Fruit fly (Drosophila melanogaster) whole organism, embryonic: ENCODE measurements around the gene mib2.

Experiments
- Bdp1 ChIP-seq: fragments of 200-800 bp; sonication (Bioruptor generic); optimal IDR thresholded peaks from 3 replicates; lab custom pipeline; 2016; ENCODE audit warnings: missing biosample characterization, missing genetic modification characterization
- Bgb ChIP-seq: fragments of 200-800 bp; sonication (Bioruptor generic); IDR thresholded peaks from 2 replicates; pipeline ENCODE4 v1.3.6; 2022; ENCODE audit warnings: missing biosample characterization, missing genetic modification characterization; ENCODE audit not compliant: partially characterized antibody
- CG10274 ChIP-seq: fragments of 200-800 bp; sonication (Bioruptor generic); optimal IDR thresholded peaks from 3 replicates; lab custom pipeline; 2017; ENCODE audit warnings: missing biosample characterization, mild to moderate bottlenecking, missing genetic modification characterization
- CG11085 ChIP-seq: fragments of 200-800 bp; sonication (Bioruptor generic); IDR thresholded peaks from 2 replicates; pipeline ENCODE4 v1.3.6; 2022; ENCODE audit warnings: missing biosample characterization, missing genetic modification characterization
- CG12104 ChIP-seq: fragments of 200-800 bp; sonication (Bioruptor generic); optimal IDR thresholded peaks from 3 replicates; lab custom pipeline; 2016; ENCODE audit warnings: missing biosample characterization, missing genetic modification characterization
- CG13894 ChIP-seq: fragments of 200-800 bp; sonication (Bioruptor generic); optimal IDR thresholded peaks from 3 replicates; lab custom pipeline; 2018; ENCODE audit warnings: missing biosample characterization, mild to moderate bottlenecking, missing genetic modification characterization, moderate library complexity
- CG17328 ChIP-seq: fragments of 200-800 bp; sonication (Bioruptor generic); IDR thresholded peaks from 2 replicates; pipeline ENCODE4 v1.3.6; 2022; ENCODE audit warnings: missing biosample characterization, missing genetic modification characterization
- CG2129 ChIP-seq: fragments of 200-800 bp; sonication (Bioruptor generic); IDR thresholded peaks from 2 replicates; pipeline ENCODE4 v1.3.6; 2022; ENCODE audit warnings: missing biosample characterization, missing genetic modification characterization; ENCODE audit not compliant: partially characterized antibody
- CG34224 ChIP-seq: fragments of 200-800 bp; sonication (Bioruptor generic); IDR thresholded peaks from 3 replicates; pipeline ENCODE4 v1.3.6; 2022; ENCODE audit warnings: missing biosample characterization, missing genetic modification characterization; ENCODE audit not compliant: partially characterized antibody
- CG3995 ChIP-seq: fragments of 200-800 bp; sonication (Bioruptor generic); optimal IDR thresholded peaks from 3 replicates; lab custom pipeline; 2016; ENCODE audit warnings: missing biosample characterization, missing genetic modification characterization
- CG4707 ChIP-seq: fragments of 200-800 bp; sonication (Bioruptor generic); optimal IDR thresholded peaks from 2 replicates; lab custom pipeline; 2018; ENCODE audit warnings: missing biosample characterization, mild to moderate bottlenecking, missing genetic modification characterization, moderate library complexity
- CG4854 ChIP-seq: fragments of 200-800 bp; sonication (Bioruptor generic); optimal IDR thresholded peaks from 2 replicates; lab custom pipeline; 2016; ENCODE audit warnings: missing biosample characterization, missing genetic modification characterization, inconsistent platforms
- CG6254 ChIP-seq: fragments of 200-800 bp; sonication (Bioruptor generic); optimal IDR thresholded peaks from 3 replicates; lab custom pipeline; 2017; ENCODE audit warnings: mild to moderate bottlenecking, missing biosample characterization, missing genetic modification reagents, missing genetic modification characterization
- CG6272 ChIP-seq: fragments of 200-800 bp; sonication (Bioruptor generic); IDR thresholded peaks from 2 replicates; pipeline ENCODE4 v1.3.6; 2022; ENCODE audit warnings: missing biosample characterization, missing genetic modification characterization
- CG6654 ChIP-seq: fragments of 200-800 bp; sonication (Bioruptor generic); optimal IDR thresholded peaks from 2 replicates; lab custom pipeline; 2017; ENCODE audit warnings: missing biosample characterization, mild to moderate bottlenecking, missing genetic modification characterization
- CG6765 ChIP-seq: fragments of 200-800 bp; sonication (Bioruptor generic); optimal IDR thresholded peaks from 3 replicates; lab custom pipeline; 2017; ENCODE audit warnings: missing biosample characterization, mild to moderate bottlenecking, missing genetic modification characterization
- CG6854 ChIP-seq: fragments of 200-800 bp; sonication (Bioruptor generic); optimal IDR thresholded peaks from 3 replicates; lab custom pipeline; 2017; ENCODE audit warnings: missing biosample characterization, mild to moderate bottlenecking, missing genetic modification characterization
- CG7357 ChIP-seq: fragments of 200-800 bp; sonication (Bioruptor generic); IDR thresholded peaks from 3 replicates; pipeline ENCODE4 v1.3.6; 2022; ENCODE audit warnings: missing biosample characterization, missing genetic modification characterization
- CG8944 ChIP-seq: fragments of 200-800 bp; sonication (Bioruptor generic); optimal IDR thresholded peaks from 3 replicates; lab custom pipeline; 2016; ENCODE audit warnings: missing biosample characterization, missing genetic modification characterization
- CG9437 ChIP-seq: fragments of 200-800 bp; sonication (Bioruptor generic); optimal IDR thresholded peaks from 2 replicates; lab custom pipeline; 2018; ENCODE audit warnings: missing biosample characterization, mild to moderate bottlenecking, missing genetic modification characterization
- CrebB ChIP-seq: fragments of 200-800 bp; sonication (Bioruptor generic); optimal IDR thresholded peaks from 3 replicates; lab custom pipeline; 2018; ENCODE audit warnings: missing biosample characterization, mild to moderate bottlenecking, missing genetic modification characterization
- ERR ChIP-seq: fragments of 200-800 bp; sonication (Bioruptor generic); optimal IDR thresholded peaks from 2 replicates; lab custom pipeline; 2016; ENCODE audit warnings: missing biosample characterization, missing genetic modification characterization
- H2.0 ChIP-seq: fragments of 200-800 bp; sonication (Bioruptor generic); IDR thresholded peaks from 2 replicates; pipeline ENCODE4 v1.3.6; 2022; ENCODE audit warnings: missing biosample characterization, missing genetic modification characterization
- HLH54F ChIP-seq: fragments of 200-800 bp; sonication (Bioruptor generic); optimal IDR thresholded peaks from 3 replicates; lab custom pipeline; 2016; ENCODE audit warnings: missing biosample characterization, missing genetic modification characterization
- Hey ChIP-seq: fragments of 200-800 bp; sonication (Bioruptor generic); optimal IDR thresholded peaks from 3 replicates; lab custom pipeline; 2018; ENCODE audit warnings: missing biosample characterization, mild to moderate bottlenecking, missing genetic modification characterization
- Jarid2 ChIP-seq: fragments of 200-800 bp; sonication (Bioruptor generic); optimal IDR thresholded peaks from 3 replicates; lab custom pipeline; 2017; ENCODE audit warnings: mild to moderate bottlenecking, missing biosample characterization, missing genetic modification reagents, missing genetic modification characterization
- Lpt ChIP-seq: fragments of >200 bp; optimal IDR thresholded peaks from 2 replicates; lab custom pipeline; 2018; ENCODE audit warnings: missing biosample characterization, missing genetic modification characterization
- Mad ChIP-seq: fragments of 200-800 bp; sonication (Bioruptor generic); optimal IDR thresholded peaks from 2 replicates; lab custom pipeline; 2016; ENCODE audit warnings: missing biosample characterization, missing genetic modification characterization
- Side ChIP-seq: fragments of 200-800 bp; sonication (Bioruptor generic); optimal IDR thresholded peaks from 2 replicates; lab custom pipeline; 2016; ENCODE audit warnings: missing biosample characterization, missing genetic modification characterization
- Tbp ChIP-seq: fragments of >200 bp; optimal IDR thresholded peaks from 2 replicates; lab custom pipeline; 2018; ENCODE audit warnings: missing biosample characterization, missing genetic modification characterization
- ab ChIP-seq: fragments of 200-800 bp; sonication (Bioruptor generic); optimal IDR thresholded peaks from 2 replicates; lab custom pipeline; 2016; ENCODE audit warnings: missing biosample characterization, missing genetic modification characterization
- ara ChIP-seq: fragments of 200-800 bp; sonication (Bioruptor generic); IDR thresholded peaks from 2 replicates; pipeline ENCODE4 v1.3.6; 2022; ENCODE audit warnings: missing biosample characterization, missing genetic modification characterization
- ase ChIP-seq: fragments of 200-800 bp; sonication (Bioruptor generic); IDR thresholded peaks from 3 replicates; pipeline ENCODE4 v1.3.6; 2022; ENCODE audit warnings: missing biosample characterization, missing genetic modification characterization
- bab2 ChIP-seq: fragments of 200-800 bp; sonication (Bioruptor generic); optimal IDR thresholded peaks from 2 replicates; lab custom pipeline; 2016; ENCODE audit warnings: missing biosample characterization, missing genetic modification characterization
- chm ChIP-seq: fragments of 200-800 bp; sonication (Bioruptor generic); IDR thresholded peaks from 2 replicates; pipeline ENCODE4 v1.3.6; 2022; ENCODE audit warnings: missing biosample characterization, missing genetic modification characterization
- dan ChIP-seq: fragments of 200-800 bp; sonication (Bioruptor generic); IDR thresholded peaks from 2 replicates; pipeline ENCODE4 v1.3.6; 2022; ENCODE audit warnings: missing biosample characterization, missing genetic modification characterization
- disco-r ChIP-seq: fragments of 200-800 bp; sonication (Bioruptor generic); optimal IDR thresholded peaks from 2 replicates; lab custom pipeline; 2016; ENCODE audit warnings: missing biosample characterization, missing genetic modification characterization
- eyg ChIP-seq: fragments of 200-800 bp; sonication (Bioruptor generic); optimal IDR thresholded peaks from 3 replicates; lab custom pipeline; 2016; ENCODE audit warnings: missing biosample characterization, missing genetic modification characterization
- gsb-n ChIP-seq: fragments of 200-800 bp; sonication (Bioruptor generic); optimal IDR thresholded peaks from 3 replicates; lab custom pipeline; 2018; ENCODE audit warnings: missing biosample characterization, mild to moderate bottlenecking, missing genetic modification characterization
- jing ChIP-seq: fragments of 200-800 bp; sonication (Bioruptor generic); optimal IDR thresholded peaks from 2 replicates; lab custom pipeline; 2018; ENCODE audit warnings: missing biosample characterization, mild to moderate bottlenecking, missing genetic modification characterization
- kay ChIP-seq: fragments of 200-800 bp; sonication (Bioruptor generic); optimal IDR thresholded peaks from 2 replicates; lab custom pipeline; 2016; ENCODE audit warnings: missing biosample characterization, missing genetic modification characterization
- knrl ChIP-seq: fragments of 200-800 bp; sonication (Bioruptor generic); IDR thresholded peaks from 3 replicates; pipeline ENCODE4 v1.3.6; 2022; ENCODE audit warnings: missing biosample characterization, missing genetic modification characterization; ENCODE audit not compliant: partially characterized antibody
- lmd ChIP-seq: fragments of 200-800 bp; sonication (Bioruptor generic); IDR thresholded peaks from 2 replicates; pipeline ENCODE4 v1.3.6; 2022; ENCODE audit warnings: missing biosample characterization, missing genetic modification characterization
- pho ChIP-seq: fragments of 200-800 bp; sonication (Bioruptor generic); optimal IDR thresholded peaks from 2 replicates; lab custom pipeline; 2016; ENCODE audit warnings: missing biosample characterization, missing genetic modification characterization
- repo ChIP-seq: fragments of 200-800 bp; sonication (Bioruptor generic); optimal IDR thresholded peaks from 2 replicates; lab custom pipeline; 2016; ENCODE audit warnings: missing biosample characterization, missing genetic modification characterization
- sc ChIP-seq, 3 experiments: fragments of >200 bp in 2 of 3; fragments of 200-800 bp in 1 of 3; sonication (Bioruptor generic) in 1 of 3; optimal IDR thresholded peaks; 2 replicates in 2 of 3; 3 replicates in 1 of 3; lab custom pipeline; 2017; ENCODE audit warnings: mild to moderate bottlenecking in 1 of 3, missing biosample characterization in 1 of 3, missing genetic modification characterization in 1 of 3, missing genetic modification reagents in 1 of 3
- tin ChIP-seq: fragments of 200-800 bp; sonication (Bioruptor generic); optimal IDR thresholded peaks from 3 replicates; lab custom pipeline; 2016; ENCODE audit warnings: missing biosample characterization, missing genetic modification characterization
- tup ChIP-seq: fragments of 200-800 bp; sonication (Bioruptor generic); optimal IDR thresholded peaks from 2 replicates; lab custom pipeline; 2016; ENCODE audit warnings: missing biosample characterization, mild to moderate bottlenecking, missing genetic modification characterization, moderate library complexity
- unpg ChIP-seq: fragments of 200-800 bp; sonication (Bioruptor generic); optimal IDR thresholded peaks from 3 replicates; lab custom pipeline; 2018; ENCODE audit warnings: missing biosample characterization, mild to moderate bottlenecking, missing genetic modification characterization, moderate library complexity
- usp ChIP-seq: fragments of >200 bp; optimal IDR thresholded peaks from 2 replicates; lab custom pipeline; 2017; ENCODE audit warnings: missing biosample characterization, missing genetic modification characterization
- vfl ChIP-seq: fragments of 200-800 bp; sonication (Bioruptor generic); optimal IDR thresholded peaks from 2 replicates; lab custom pipeline; 2016; ENCODE audit warnings: missing biosample characterization, missing genetic modification characterization

Gene mib2

dm6 chr2L:19045111-19045560 is 10.9 kb downstream of the mib2 start, which contains the start of the genes Ttc19 and Acn (continued):
- peak; percentile 97 for TF ChIP-seq CG2129 (GFP tag; lab: Robert Waterston, UW)
- TF ChIP-seq CG6854 (GFP tag; lab: Kevin White, UChicago), result peak; percentile 33
- peak; percentile 79 for TF ChIP-seq lmd (GFP tag; lab: Robert Waterston, UW)
- peak; percentile 81 for TF ChIP-seq unpg
- peak; percentile 91 for TF ChIP-seq CG8944
- TF ChIP-seq CG11085 (GFP tag; lab: Robert Waterston, UW), result peak; percentile 65
- TF ChIP-seq knrl (GFP tag; lab: Robert Waterston, UW), result peak; percentile 96
- no peak for TF ChIP-seq Tbp (GFP tag; lab: Kevin White, UChicago)
- TF ChIP-seq gsb-n, result no peak
- peak; percentile 16 for TF ChIP-seq CG3995 (GFP tag; lab: Kevin White, UChicago)
- TF ChIP-seq CG13894, result no peak
- peak; percentile 25 for TF ChIP-seq CG4707
- TF ChIP-seq kay (GFP tag; lab: Kevin White, UChicago), result peak; percentile 55
- no peak for TF ChIP-seq CG10274 (GFP tag; lab: Kevin White, UChicago)
- TF ChIP-seq vfl, result peak; percentile 92
- TF ChIP-seq disco-r (GFP tag; lab: Kevin White, UChicago), result peak; percentile 77
- TF ChIP-seq Side (GFP tag; lab: Kevin White, UChicago), result peak; percentile 90
- TF ChIP-seq HLH54F (GFP tag; lab: Kevin White, UChicago), result peak; percentile 93
- TF ChIP-seq ase (GFP tag; lab: Robert Waterston, UW), result peak; percentile 67; the same call in 2 of the 3 replicates
- peak; percentile 82 for TF ChIP-seq CG9437
- TF ChIP-seq ara (GFP tag; lab: Robert Waterston, UW), result peak; percentile 82
- TF ChIP-seq eyg (GFP tag; lab: Kevin White, UChicago), result peak; percentile 88
- peak; percentile 71 for TF ChIP-seq CG12104 (GFP tag; lab: Kevin White, UChicago)
- peak; percentile 71 for TF ChIP-seq tup (GFP tag; lab: Kevin White, UChicago)
- TF ChIP-seq CG4854 (GFP tag; lab: Kevin White, UChicago), result peak; percentile 78
- TF ChIP-seq jing, result no peak
- TF ChIP-seq CG6654 (GFP tag; lab: Kevin White, UChicago), result no peak
- no peak for TF ChIP-seq usp (GFP tag; lab: Kevin White, UChicago)
- no peak for TF ChIP-seq Jarid2
- no peak for TF ChIP-seq sc (optimal IDR thresholded peaks at IDR 0.05; lab: Kevin White, UChicago)
- peak; percentile 32 for TF ChIP-seq sc (GFP tag; optimal IDR thresholded peaks at IDR 0.05; lab: Kevin White, UChicago)
- peak; percentile 95 for TF ChIP-seq Bgb (GFP tag; lab: Robert Waterston, UW)
- TF ChIP-seq dan (GFP tag; lab: Robert Waterston, UW), result no peak
- peak; percentile 45 for TF ChIP-seq CG6765 (GFP tag; lab: Kevin White, UChicago)
- TF ChIP-seq H2.0 (GFP tag; lab: Robert Waterston, UW), result peak; percentile 84
- peak; percentile 83 for TF ChIP-seq CG17328 (GFP tag; lab: Robert Waterston, UW)
- TF ChIP-seq Bdp1, result peak; percentile 78
- TF ChIP-seq CG7357 (GFP tag; lab: Robert Waterston, UW), result peak; percentile 49; the same call in 1 of the 3 replicates
- TF ChIP-seq Hey (tag; lab: Kevin White, UChicago), result no peak
- no peak for TF ChIP-seq Lpt (GFP tag; lab: Kevin White, UChicago)
- TF ChIP-seq CG6254 (GFP tag; lab: Kevin White, UChicago), result peak; percentile 50
- peak; percentile 84 for TF ChIP-seq repo
- TF ChIP-seq chm, result peak; percentile 73
- TF ChIP-seq ERR, result peak; percentile 73
- peak; percentile 91 for TF ChIP-seq pho (GFP tag; lab: Kevin White, UChicago)
- TF ChIP-seq bab2, result peak; percentile 90
- peak; percentile 81 for TF ChIP-seq Mad (GFP tag; lab: Kevin White, UChicago)
- peak; percentile 88 for TF ChIP-seq tin
- TF ChIP-seq CG6272 (GFP tag; lab: Robert Waterston, UW), result peak; percentile 85
- TF ChIP-seq CG34224, result peak; percentile 91
- TF ChIP-seq ab (GFP tag; lab: Kevin White, UChicago), result peak; percentile 69
- peak; percentile 54 for TF ChIP-seq CrebB (tag; lab: Kevin White, UChicago)
